Fruit fly (Drosophila melanogaster): Measurements from ENCODE around the gene Ctr9.

Ctr9 gene

dm6 chr3L:1300076-1300635, 6.9 kb upstream of the Ctr9 start:
- TF ChIP-seq foxo (GFP tag; optimal IDR thresholded peaks at IDR 0.05): peak in 1 of 2 experiments; percentile 74
- TF ChIP-seq Jra (GFP tag; optimal IDR thresholded peaks at IDR 0.05): no peak
- peak; percentile 84 for TF ChIP-seq OdsH (GFP tag; optimal IDR thresholded peaks at IDR 0.05)
- peak; percentile 80 for TF ChIP-seq HLH106 (tag; optimal IDR thresholded peaks at IDR 0.05)
- no peak for TF ChIP-seq Hr83 (GFP tag; optimal IDR thresholded peaks at IDR 0.05; ENCODE audit: poor library complexity, severe bottlenecking)
- TF ChIP-seq CG9705 (GFP tag; optimal IDR thresholded peaks at IDR 0.05): peak; percentile 36
- no peak for TF ChIP-seq pan (optimal IDR thresholded peaks at IDR 0.05)
- no peak for TF ChIP-seq Hr78 (GFP tag; optimal IDR thresholded peaks at IDR 0.05)
- TF ChIP-seq sage (GFP tag; optimal IDR thresholded peaks at IDR 0.05): no peak
- TF ChIP-seq dmrt93B (GFP tag; optimal IDR thresholded peaks at IDR 0.05): no peak
- no peak for TF ChIP-seq Mio (GFP tag; optimal IDR thresholded peaks at IDR 0.05)
- TF ChIP-seq Dfd (GFP tag; optimal IDR thresholded peaks at IDR 0.05): no peak
- TF ChIP-seq Abd-B (GFP tag; optimal IDR thresholded peaks at IDR 0.05): no peak
- TF ChIP-seq rgr (GFP tag; optimal IDR thresholded peaks at IDR 0.05): peak; percentile 76
- TF ChIP-seq br (GFP tag; optimal IDR thresholded peaks at IDR 0.05): peak; percentile 59
- no peak for TF ChIP-seq usp (GFP tag; optimal IDR thresholded peaks at IDR 0.05)
- TF ChIP-seq jim (GFP tag; optimal IDR thresholded peaks at IDR 0.05): no peak
- no peak for TF ChIP-seq Hnf4 (GFP tag; optimal IDR thresholded peaks at IDR 0.05)
- peak; percentile 74 for TF ChIP-seq sv (GFP tag; optimal IDR thresholded peaks at IDR 0.05)
- TF ChIP-seq ey (GFP tag; optimal IDR thresholded peaks at IDR 0.05): peak; percentile 68
- peak; percentile 80 for TF ChIP-seq fru (GFP tag; optimal IDR thresholded peaks at IDR 0.05)
- peak; percentile 80 for TF ChIP-seq h (GFP tag; optimal IDR thresholded peaks at IDR 0.05)
- TF ChIP-seq CrebA (GFP tag; optimal IDR thresholded peaks at IDR 0.05; ENCODE audit: borderline replicate concordance): no peak
- TF ChIP-seq Sp1 (GFP tag; optimal IDR thresholded peaks at IDR 0.05): peak; percentile 78
- TF ChIP-seq Dif (GFP tag; optimal IDR thresholded peaks at IDR 0.05; ENCODE audit: partially characterized antibody): no peak
- TF ChIP-seq woc (GFP tag; optimal IDR thresholded peaks at IDR 0.05): peak; percentile 28
- no peak for TF ChIP-seq N (GFP tag; optimal IDR thresholded peaks at IDR 0.05)
- TF ChIP-seq Vsx2 (GFP tag; optimal IDR thresholded peaks at IDR 0.05; ENCODE audit: partially characterized antibody): no peak
- TF ChIP-seq GATAd (GFP tag; optimal IDR thresholded peaks at IDR 0.05): no peak
- no peak for TF ChIP-seq Rel (GFP tag; optimal IDR thresholded peaks at IDR 0.05)
- peak; percentile 54 for TF ChIP-seq Rel (tag; optimal IDR thresholded peaks at IDR 0.05)
- TF ChIP-seq dsf (GFP tag; optimal IDR thresholded peaks at IDR 0.05; ENCODE audit: borderline replicate concordance): no peak
- no peak for TF ChIP-seq dl (GFP tag; optimal IDR thresholded peaks at IDR 0.05; ENCODE audit: insufficient read depth in 1 of 2, partially characterized antibody in 2 of 2)
- TF ChIP-seq psq (GFP tag; optimal IDR thresholded peaks at IDR 0.05): peak; percentile 79

- TF ChIP-seq Myc (optimal IDR thresholded peaks at IDR 0.05) (peak; percentile 32), sv (GFP tag; optimal IDR thresholded peaks at IDR 0.05) (peak; percentile 4), Rel (GFP tag; optimal IDR thresholded peaks at IDR 0.05) (no peak), Rel (tag; optimal IDR thresholded peaks at IDR 0.05) (peak; percentile 36), Hnf4 (GFP tag; optimal IDR thresholded peaks at IDR 0.05) (no peak), Hr78 (GFP tag; optimal IDR thresholded peaks at IDR 0.05) (no peak)
Observed at dm6 chr3L:1302234-1302949, 4.6 kb upstream of the Ctr9 start, which contains the start of the genes Rac1 and Acat2. Rac1 (minus strand) TSS chr3L:1302683. Acat2 (plus strand) TSS chr3L:1302944.

dm6 chr3L:1302950-1303352, 4.1 kb upstream of the Ctr9 start:
- TF ChIP-seq dmrt93B (GFP tag; optimal IDR thresholded peaks at IDR 0.05) (no peak), dsf (GFP tag; optimal IDR thresholded peaks at IDR 0.05; ENCODE audit: borderline replicate concordance) (no peak), Hnf4 (GFP tag; optimal IDR thresholded peaks at IDR 0.05) (no peak), Vsx2 (GFP tag; optimal IDR thresholded peaks at IDR 0.05; ENCODE audit: partially characterized antibody) (no peak), rgr (GFP tag; optimal IDR thresholded peaks at IDR 0.05) (no peak), h (GFP tag; optimal IDR thresholded peaks at IDR 0.05) (no peak), Dfd (GFP tag; optimal IDR thresholded peaks at IDR 0.05) (no peak), tai (GFP tag; optimal IDR thresholded peaks at IDR 0.05) (no peak), pan (optimal IDR thresholded peaks at IDR 0.05) (no peak), CrebA (GFP tag; optimal IDR thresholded peaks at IDR 0.05; ENCODE audit: borderline replicate concordance) (no peak), OdsH (GFP tag; optimal IDR thresholded peaks at IDR 0.05) (no peak), HLH106 (tag; optimal IDR thresholded peaks at IDR 0.05) (no peak), Hr78 (GFP tag; optimal IDR thresholded peaks at IDR 0.05) (no peak), Dif (GFP tag; optimal IDR thresholded peaks at IDR 0.05; ENCODE audit: partially characterized antibody) (no peak)
